Fruit fly (Drosophila melanogaster): Measurements from ENCODE around the gene CG7320.

dm6 chr3L:18240348-18240812 lies 39.1 kb downstream of the CG7320 start:
- no peak for TF ChIP-seq Sin3A (optimal IDR thresholded peaks at IDR 0.05)
- TF ChIP-seq Myc (optimal IDR thresholded peaks at IDR 0.05) = no peak
- no peak for TF ChIP-seq psq (optimal IDR thresholded peaks at IDR 0.05)
- no peak for TF ChIP-seq h (optimal IDR thresholded peaks at IDR 0.05)
